Fruit fly (Drosophila melanogaster): ENCODE measurements around the gene CG14259.

Gene CG14259

dm6 chr3R:27129580-27130385, 35.5 kb downstream of the CG14259 start (continued):
- TF ChIP-seq CG3726 (GFP tag; IDR thresholded peaks at IDR 0.05) = no peak
- no peak for TF ChIP-seq CG9817 (tag; optimal IDR thresholded peaks at IDR 0.05)
- 0 out of 2 replicates have a peak, but pooled peaks have one; percentile 22 for TF ChIP-seq HLH3B (GFP tag; IDR thresholded peaks at IDR 0.05)
- TF ChIP-seq CG3281 (GFP tag; optimal IDR thresholded peaks at IDR 0.05) = peak; percentile 47
- TF ChIP-seq Max (GFP tag; optimal IDR thresholded peaks at IDR 0.05) = no peak
- no peak for TF ChIP-seq CG9797 (GFP tag; optimal IDR thresholded peaks at IDR 0.05)
- peak; percentile 31 for TF ChIP-seq CHES-1-like (GFP tag; optimal IDR thresholded peaks at IDR 0.05)
- no peak for TF ChIP-seq CG8944 (GFP tag; optimal IDR thresholded peaks at IDR 0.05)
- no peak for TF ChIP-seq CG42726 (GFP tag; IDR thresholded peaks at IDR 0.05; ENCODE audit: partially characterized antibody)
- no peak for TF ChIP-seq CG10209 (GFP tag; optimal IDR thresholded peaks at IDR 0.05)
- TF ChIP-seq Antp (GFP tag; optimal IDR thresholded peaks at IDR 0.05) = no peak
- TF ChIP-seq nau (GFP tag; optimal IDR thresholded peaks at IDR 0.05) = no peak
- TF ChIP-seq en (GFP tag; optimal IDR thresholded peaks at IDR 0.05) = no peak
- no peak for TF ChIP-seq Mes4 (GFP tag; optimal IDR thresholded peaks at IDR 0.05)
- peak; percentile 36 for TF ChIP-seq lilli (GFP tag; optimal IDR thresholded peaks at IDR 0.05)
- TF ChIP-seq shn (GFP tag; optimal IDR thresholded peaks at IDR 0.05) = no peak
- no peak for TF ChIP-seq tup (GFP tag; optimal IDR thresholded peaks at IDR 0.05)
- no peak for TF ChIP-seq NC2β (GFP tag; optimal IDR thresholded peaks at IDR 0.05)
- TF ChIP-seq pum (GFP tag; optimal IDR thresholded peaks at IDR 0.05) = no peak
- no peak for TF ChIP-seq CG5245 (GFP tag; optimal IDR thresholded peaks at IDR 0.05)
- TF ChIP-seq CrebB (tag; optimal IDR thresholded peaks at IDR 0.05) = no peak
- TF ChIP-seq CG10321 (GFP tag; IDR thresholded peaks at IDR 0.05) = no peak
- TF ChIP-seq klu (GFP tag; IDR thresholded peaks at IDR 0.05) = no peak
- TF ChIP-seq CG9727 (GFP tag; optimal IDR thresholded peaks at IDR 0.05) = peak; percentile 13
- TF ChIP-seq nerfin-2 (GFP tag; IDR thresholded peaks at IDR 0.05; ENCODE audit: partially characterized antibody) = no peak
- no peak for TF ChIP-seq zf30C (GFP tag; optimal IDR thresholded peaks at IDR 0.05)
- TF ChIP-seq CG3065 (GFP tag; optimal IDR thresholded peaks at IDR 0.05) = no peak
- no peak for TF ChIP-seq D (optimal IDR thresholded peaks at IDR 0.05)
- no peak for TF ChIP-seq D (GFP tag; optimal IDR thresholded peaks at IDR 0.05)
- TF ChIP-seq kay (GFP tag; optimal IDR thresholded peaks at IDR 0.05) = peak; percentile 4
- TF ChIP-seq HHEX (GFP tag; optimal IDR thresholded peaks at IDR 0.05) = no peak
- TF ChIP-seq eyg (GFP tag; optimal IDR thresholded peaks at IDR 0.05) = no peak
- peak; percentile 64; the same call in 1 of the 2 replicates for TF ChIP-seq CG32532 (GFP tag; IDR thresholded peaks at IDR 0.05)
- no peak for TF ChIP-seq gcm (GFP tag; optimal IDR thresholded peaks at IDR 0.05)
- no peak for TF ChIP-seq CG6791 (GFP tag; IDR thresholded peaks at IDR 0.05; ENCODE audit: partially characterized antibody)
- TF ChIP-seq CG10959 (GFP tag; IDR thresholded peaks at IDR 0.05) = no peak
- TF ChIP-seq insv (GFP tag; optimal IDR thresholded peaks at IDR 0.05) = no peak
- 0 out of 2 replicates have a peak, but pooled peaks have one; percentile 10 for TF ChIP-seq CG6272 (GFP tag; IDR thresholded peaks at IDR 0.05)
- no peak for TF ChIP-seq trem (tag; optimal IDR thresholded peaks at IDR 0.05)
- TF ChIP-seq tap (tag; optimal IDR thresholded peaks at IDR 0.05) = no peak
- no peak for TF ChIP-seq scrt (GFP tag; optimal IDR thresholded peaks at IDR 0.05)
- peak; percentile 16 for TF ChIP-seq Xbp1 (GFP tag; optimal IDR thresholded peaks at IDR 0.05)
- TF ChIP-seq CG4820 (GFP tag; optimal IDR thresholded peaks at IDR 0.05) = no peak
- TF ChIP-seq Hey (tag; optimal IDR thresholded peaks at IDR 0.05) = no peak
- TF ChIP-seq Six4 (GFP tag; optimal IDR thresholded peaks at IDR 0.05) = no peak
- no peak for TF ChIP-seq Chrac-16 (GFP tag; optimal IDR thresholded peaks at IDR 0.05)
- no peak for TF ChIP-seq repo (GFP tag; optimal IDR thresholded peaks at IDR 0.05)
- TF ChIP-seq CG13624 (GFP tag; optimal IDR thresholded peaks at IDR 0.05) = peak; percentile 93
- no peak for TF ChIP-seq CG8290 (GFP tag; optimal IDR thresholded peaks at IDR 0.05)
- TF ChIP-seq CG8290 (tag; optimal IDR thresholded peaks at IDR 0.05) = peak in 1 of 2 experiments; percentile 50
- no peak for TF ChIP-seq sd (tag; optimal IDR thresholded peaks at IDR 0.05)
